Worm (Caenorhabditis elegans): ENCODE data around the gene Y37E11AL.3.

DNA sequence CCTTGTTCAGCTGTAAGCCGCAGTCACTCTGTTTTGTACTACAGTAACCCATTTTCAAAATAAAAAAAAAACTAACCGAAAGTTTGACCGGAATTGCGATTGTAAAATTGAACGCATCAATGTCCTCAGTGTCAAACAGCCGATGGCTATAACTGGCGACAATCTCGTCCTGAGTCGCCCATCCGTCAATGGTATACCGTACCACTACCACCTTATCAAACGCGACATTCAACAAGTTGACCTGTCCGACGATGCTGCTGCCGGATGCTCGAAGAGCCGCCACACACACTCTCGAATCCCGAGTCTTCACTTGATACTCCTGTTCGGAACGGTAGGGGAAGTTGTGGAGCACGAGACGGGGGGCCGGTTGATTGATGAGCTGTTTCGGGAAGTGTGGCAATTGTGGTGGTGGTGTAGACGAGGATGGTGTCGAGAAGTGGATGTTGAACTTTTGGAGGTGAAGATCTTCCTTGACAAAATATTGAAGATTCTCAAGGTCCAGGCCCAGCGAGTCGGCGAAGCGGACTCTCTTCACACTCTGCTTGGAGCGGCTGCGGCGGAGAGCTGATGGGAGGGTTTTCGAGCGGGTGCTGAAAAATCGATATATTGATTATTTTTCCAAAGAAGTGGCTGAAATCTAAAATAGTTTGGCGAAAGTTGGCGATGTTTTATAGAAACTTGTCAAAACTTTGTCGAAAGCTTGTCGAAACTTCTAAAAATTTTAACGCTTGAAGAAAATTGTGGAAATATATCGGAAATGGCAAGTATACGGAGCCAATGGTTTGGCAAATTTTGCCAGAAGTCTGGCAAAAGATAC, 48.2 kb upstream of the Y37E11AL.3 start:
- TF ChIP-seq pes-1 (GFP tag; IDR thresholded peaks at IDR 0.05) (no peak), ceh-36 (tag; optimal IDR thresholded peaks at IDR 0.05) (no peak), sea-1 (GFP tag; conservative IDR thresholded peaks at IDR 0.05) (no peak), B0310.2 (tag; optimal IDR thresholded peaks at IDR 0.05) (no peak)
